Fruit fly (Drosophila melanogaster): ENCODE data around the gene Hex-t1.

dm6 chr3R:26465121-26465520 is 16.2 kb downstream of the Hex-t1 start:
- TF ChIP-seq Abd-B (GFP tag; optimal IDR thresholded peaks at IDR 0.05) (no peak), GATAd (GFP tag; optimal IDR thresholded peaks at IDR 0.05) (no peak), pan (optimal IDR thresholded peaks at IDR 0.05) (no peak), Dfd (GFP tag; optimal IDR thresholded peaks at IDR 0.05) (no peak), psq (GFP tag; optimal IDR thresholded peaks at IDR 0.05) (no peak), Myc (optimal IDR thresholded peaks at IDR 0.05) (no peak), lola (GFP tag; optimal IDR thresholded peaks at IDR 0.05) (no peak)

Data from whole organism, wandering third instar larva.